Worm (Caenorhabditis elegans) whole organism, L4 larva: Measurements from ENCODE around the gene clec-4.
A peak's percentile ranks its signal among the peaks of the same experiment; 100 is the strongest.

Experiments
- Y48G9A.11 ChIP-seq: fragments of 200-800 bp; sonication (Bioruptor generic); IDR thresholded peaks from 2 replicates; pipeline ENCODE4 v1.3.6; 2022; ENCODE audit warnings: missing genetic modification reagents, missing genetic modification characterization, missing compliant biosample characterization
- arid-1 ChIP-seq: fragments of 200-800 bp; sonication (Bioruptor generic); conservative IDR thresholded peaks from 2 replicates; pipeline ENCODE4 v1.3.6; 2022; ENCODE audit warnings: missing genetic modification reagents, missing genetic modification characterization, missing compliant biosample characterization
- dmd-9 ChIP-seq: fragments of 200-800 bp; sonication (Bioruptor generic); IDR thresholded peaks from 2 replicates; pipeline ENCODE4 v1.3.6; 2022; ENCODE audit warnings: missing genetic modification reagents, missing genetic modification characterization, missing compliant biosample characterization
- jun-1 ChIP-seq: fragments of 150-350 bp; optimal IDR thresholded peaks from 2 replicates; lab custom pipeline; 2014; ENCODE audit warnings: missing biosample characterization, missing genetic modification reagents, missing genetic modification characterization
- madf-5 ChIP-seq, 2 experiments: fragments of 200-800 bp; sonication (Bioruptor generic); IDR thresholded peaks; 2 replicates each; pipeline ENCODE4 v1.3.6; 2022; ENCODE audit warnings: missing compliant biosample characterization in 2 of 2, missing genetic modification characterization in 2 of 2
- unc-62 ChIP-seq, 3 experiments: fragments of 150-350 bp in 1 of 3; sonication (generic microtip); optimal IDR thresholded peaks in 2 of 3; peaks in 1 of 3; 1 replicate in 1 of 3; 2 replicates in 2 of 3; lab custom pipeline; 2014 to 2017; ENCODE audit warnings: missing biosample characterization in 3 of 3, missing genetic modification characterization in 3 of 3, missing genetic modification reagents in 3 of 3, missing genotype in 1 of 3
- zip-2 ChIP-seq: fragments of 150-350 bp; optimal IDR thresholded peaks from 2 replicates; lab custom pipeline; 2014; ENCODE audit warnings: missing biosample characterization, missing genetic modification characterization
- ztf-11 ChIP-seq: fragments of 150-350 bp; optimal IDR thresholded peaks from 2 replicates; lab custom pipeline; 2014; ENCODE audit warnings: missing biosample characterization, missing genetic modification characterization

ce11 chrII:12606108-12606507 lies 25.2 kb upstream of the clec-4 start:
- TF ChIP-seq zip-2 (tag; lab: Kevin White, UChicago) = no peak
- no peak for TF ChIP-seq jun-1 (tag; lab: Kevin White, UChicago)
- TF ChIP-seq unc-62 (GFP tag; optimal IDR thresholded peaks at IDR 0.05 in 1 of 2; lab: Kevin White, UChicago) = peak in 1 of 2 experiments; percentile 96
- no peak for TF ChIP-seq unc-62 (tag; optimal IDR thresholded peaks at IDR 0.05; lab: Kevin White, UChicago)
- no peak for TF ChIP-seq arid-1 (GFP tag; lab: Robert Waterston, UW)
- TF ChIP-seq Y48G9A.11 (GFP tag; lab: Robert Waterston, UW) = no peak
- no peak for TF ChIP-seq madf-5 (GFP tag; IDR thresholded peaks at IDR 0.05; lab: Robert Waterston, UW)
- TF ChIP-seq ztf-11 (tag; lab: Kevin White, UChicago) = no peak
- no peak for TF ChIP-seq dmd-9 (GFP tag; lab: Robert Waterston, UW)
